Worm (Caenorhabditis elegans): ENCODE data around the gene T25D10.4.

- TF ChIP-seq snpc-4 (tag; optimal IDR thresholded peaks at IDR 0.05) (no peak), mep-1 (tag; optimal IDR thresholded peaks at IDR 0.05) (no peak)
Measured at ce11 chrII:6425993-6426392, 15.9 kb upstream of the T25D10.4 start, which contains the start of gene col-75.

All from whole organism, L4 larva.